Fruit fly (Drosophila melanogaster) whole organism, prepupa: ENCODE data around the gene CG42553.

Experiments
- CG10631 ChIP-seq: fragments of 200-800 bp; sonication (Bioruptor generic); optimal IDR thresholded peaks from 2 replicates; lab custom pipeline; 2016; ENCODE audit warnings: missing biosample characterization, missing genetic modification characterization
- CG10669 ChIP-seq: fragments of 200-800 bp; sonication (Bioruptor generic); optimal IDR thresholded peaks from 3 replicates; lab custom pipeline; 2018; ENCODE audit warnings: missing biosample characterization, mild to moderate bottlenecking, missing genetic modification characterization, moderate library complexity
- CG11294 ChIP-seq: fragments of 200-800 bp; sonication (Bioruptor generic); IDR thresholded peaks from 2 replicates; pipeline ENCODE4 v1.3.6; 2022; ENCODE audit warnings: missing biosample characterization, missing genetic modification characterization
- CG11762 ChIP-seq: fragments of 200-800 bp; sonication (Bioruptor generic); optimal IDR thresholded peaks from 3 replicates; lab custom pipeline; 2016; ENCODE audit warnings: missing biosample characterization, missing genetic modification characterization; ENCODE audit not compliant: insufficient read depth
- CG11902 ChIP-seq: fragments of 200-800 bp; sonication (Bioruptor generic); optimal IDR thresholded peaks from 3 replicates; lab custom pipeline; 2016; ENCODE audit warnings: missing biosample characterization, missing genetic modification characterization
- CG1621 ChIP-seq: fragments of 200-800 bp; sonication (Bioruptor generic); optimal IDR thresholded peaks from 3 replicates; lab custom pipeline; 2018; ENCODE audit warnings: missing biosample characterization, mild to moderate bottlenecking, missing genetic modification characterization
- CG16779 ChIP-seq: fragments of 200-800 bp; sonication (Bioruptor generic); optimal IDR thresholded peaks from 3 replicates; lab custom pipeline; 2017; ENCODE audit warnings: missing biosample characterization, mild to moderate bottlenecking, missing genetic modification characterization
- CG32006 ChIP-seq: fragments of 200-800 bp; sonication (Bioruptor generic); optimal IDR thresholded peaks from 3 replicates; lab custom pipeline; 2017; ENCODE audit warnings: missing biosample characterization, mild to moderate bottlenecking, missing genetic modification characterization
- CG34406 ChIP-seq: fragments of 200-800 bp; sonication (Bioruptor generic); optimal IDR thresholded peaks from 3 replicates; lab custom pipeline; 2016; ENCODE audit warnings: missing biosample characterization, missing genetic modification characterization
- CG4318 ChIP-seq: fragments of 200-800 bp; sonication (Bioruptor generic); optimal IDR thresholded peaks from 3 replicates; lab custom pipeline; 2017; ENCODE audit warnings: missing biosample characterization, mild to moderate bottlenecking, missing genetic modification characterization
- CG6163 ChIP-seq: fragments of 200-800 bp; sonication (Bioruptor generic); IDR thresholded peaks from 3 replicates; pipeline ENCODE4 v1.3.6; 2022; ENCODE audit warnings: missing biosample characterization, missing genetic modification characterization
- CG6792 ChIP-seq: fragments of 200-800 bp; sonication (Bioruptor generic); optimal IDR thresholded peaks from 3 replicates; lab custom pipeline; 2016; ENCODE audit warnings: missing biosample characterization, missing genetic modification characterization
- CG6808 ChIP-seq: fragments of 200-800 bp; sonication (Bioruptor generic); optimal IDR thresholded peaks from 3 replicates; lab custom pipeline; 2017; ENCODE audit warnings: missing biosample characterization, missing genetic modification characterization, mild to moderate bottlenecking, moderate library complexity, missing genetic modification reagents
- CG6854 ChIP-seq: fragments of 200-800 bp; sonication (Bioruptor generic); optimal IDR thresholded peaks from 2 replicates; lab custom pipeline; 2017; ENCODE audit warnings: missing biosample characterization, mild to moderate bottlenecking, missing genetic modification characterization
- CG7368 ChIP-seq: fragments of 200-800 bp; sonication (Bioruptor generic); optimal IDR thresholded peaks from 3 replicates; lab custom pipeline; 2016; ENCODE audit warnings: missing biosample characterization, missing genetic modification characterization
- CG8119 ChIP-seq: fragments of 200-800 bp; sonication (Bioruptor generic); IDR thresholded peaks from 3 replicates; pipeline ENCODE4 v1.3.6; 2022; ENCODE audit warnings: missing biosample characterization, missing genetic modification characterization
- CG8319 ChIP-seq: fragments of 200-800 bp; sonication (Bioruptor generic); optimal IDR thresholded peaks from 3 replicates; lab custom pipeline; 2016; ENCODE audit warnings: missing biosample characterization, missing genetic modification characterization
- CG8632 ChIP-seq: fragments of 200-800 bp; sonication (Bioruptor generic); optimal IDR thresholded peaks from 3 replicates; lab custom pipeline; 2016; ENCODE audit warnings: missing biosample characterization, missing genetic modification characterization
- CG9139 ChIP-seq: fragments of 200-800 bp; sonication (Bioruptor generic); optimal IDR thresholded peaks from 3 replicates; lab custom pipeline; 2017; ENCODE audit warnings: missing biosample characterization, mild to moderate bottlenecking, missing genetic modification characterization
- Eip75B ChIP-seq: fragments of 200-800 bp; sonication (Bioruptor generic); optimal IDR thresholded peaks from 3 replicates; lab custom pipeline; 2016; ENCODE audit warnings: missing biosample characterization, missing genetic modification characterization
- Eip78C ChIP-seq: fragments of 200-800 bp; sonication (Bioruptor generic); peaks from one replicate; lab custom pipeline; 2016; ENCODE audit warnings: missing biosample characterization, missing genetic modification characterization
- Ets21C ChIP-seq: fragments of 200-800 bp; sonication (Bioruptor generic); optimal IDR thresholded peaks from 3 replicates; lab custom pipeline; 2016; ENCODE audit warnings: missing biosample characterization, missing genetic modification characterization
- Hr38 ChIP-seq: sonication (Bioruptor generic); optimal IDR thresholded peaks from 2 replicates; lab custom pipeline; 2016; ENCODE audit warnings: missing biosample characterization, missing genetic modification characterization
- Hr39 ChIP-seq: fragments of 200-800 bp; sonication (Bioruptor generic); optimal IDR thresholded peaks from 2 replicates; lab custom pipeline; 2016; ENCODE audit warnings: missing biosample characterization, missing genetic modification characterization
- OdsH ChIP-seq: fragments of 200-800 bp; sonication (Bioruptor generic); optimal IDR thresholded peaks from 3 replicates; lab custom pipeline; 2016; ENCODE audit warnings: missing biosample characterization, missing genetic modification characterization
- Smox ChIP-seq: fragments of 200-800 bp; sonication (Bioruptor generic); optimal IDR thresholded peaks from 3 replicates; lab custom pipeline; 2016; ENCODE audit warnings: missing biosample characterization, missing genetic modification characterization
- Sox102F ChIP-seq: fragments of 200-800 bp; sonication (Bioruptor generic); optimal IDR thresholded peaks from 2 replicates; lab custom pipeline; 2016; ENCODE audit warnings: missing biosample characterization, mild to moderate bottlenecking, missing genetic modification characterization
- Sox14 ChIP-seq: fragments of 200-800 bp; sonication (Bioruptor generic); optimal IDR thresholded peaks from 3 replicates; lab custom pipeline; 2016; ENCODE audit warnings: missing biosample characterization, missing genetic modification characterization
- achi ChIP-seq: fragments of 200-800 bp; sonication (Bioruptor generic); optimal IDR thresholded peaks from 3 replicates; lab custom pipeline; 2016; ENCODE audit warnings: missing biosample characterization, missing genetic modification characterization
- acj6 ChIP-seq: fragments of 200-800 bp; sonication (Bioruptor generic); optimal IDR thresholded peaks from 3 replicates; lab custom pipeline; 2016; ENCODE audit warnings: missing biosample characterization, missing genetic modification characterization
- dsx ChIP-seq: fragments of 200-800 bp; optimal IDR thresholded peaks from 3 replicates; lab custom pipeline; 2019; ENCODE audit warnings: missing biosample characterization, mild to moderate bottlenecking, missing genetic modification characterization, moderate library complexity; ENCODE audit not compliant: poor library complexity, severe bottlenecking
- eg ChIP-seq: fragments of 200-800 bp; sonication (Bioruptor generic); IDR thresholded peaks from 3 replicates; pipeline ENCODE4 v1.3.6; 2022; ENCODE audit warnings: missing biosample characterization, missing genetic modification characterization
- esn ChIP-seq: fragments of 200-800 bp; sonication (Bioruptor generic); optimal IDR thresholded peaks from 2 replicates; lab custom pipeline; 2016; ENCODE audit warnings: missing biosample characterization, mild to moderate bottlenecking, missing genetic modification characterization, moderate library complexity
- fd59A ChIP-seq: fragments of 200-800 bp; sonication (Bioruptor generic); optimal IDR thresholded peaks from 2 replicates; lab custom pipeline; 2017; ENCODE audit warnings: missing biosample characterization, mild to moderate bottlenecking, missing genetic modification characterization, missing genetic modification reagents
- fd85E ChIP-seq: fragments of 200-800 bp; sonication (Bioruptor generic); optimal IDR thresholded peaks from 3 replicates; lab custom pipeline; 2016; ENCODE audit warnings: missing biosample characterization, missing genetic modification characterization
- fkh ChIP-seq: fragments of 200-800 bp; sonication (Bioruptor generic); optimal IDR thresholded peaks from 3 replicates; lab custom pipeline; 2017; ENCODE audit warnings: missing biosample characterization, mild to moderate bottlenecking, missing genetic modification characterization, moderate library complexity
- net ChIP-seq: fragments of 200-800 bp; sonication (Bioruptor generic); optimal IDR thresholded peaks from 3 replicates; lab custom pipeline; 2016; ENCODE audit warnings: missing biosample characterization, missing genetic modification characterization
- pdm3 ChIP-seq: fragments of 200-800 bp; sonication (Bioruptor generic); optimal IDR thresholded peaks from 3 replicates; lab custom pipeline; 2016; ENCODE audit warnings: missing biosample characterization, missing genetic modification characterization
- salr ChIP-seq, 2 experiments: fragments of 200-800 bp; sonication (Bioruptor generic); optimal IDR thresholded peaks; 3 replicates each; lab custom pipeline; 2016 to 2018; ENCODE audit warnings: missing biosample characterization in 2 of 2, missing genetic modification characterization in 2 of 2, mild to moderate bottlenecking in 1 of 2
- spab ChIP-seq: fragments of 200-800 bp; sonication (Bioruptor generic); optimal IDR thresholded peaks from 2 replicates; lab custom pipeline; 2017; ENCODE audit warnings: missing biosample characterization, mild to moderate bottlenecking, missing genetic modification characterization, missing genetic modification reagents
- ss ChIP-seq, 2 experiments: fragments of 200-800 bp; sonication (Bioruptor generic); optimal IDR thresholded peaks; 2 replicates in 1 of 2; 3 replicates in 1 of 2; lab custom pipeline; 2017 to 2018; ENCODE audit warnings: mild to moderate bottlenecking in 2 of 2, missing biosample characterization in 2 of 2, missing genetic modification characterization in 2 of 2, moderate library complexity in 1 of 2
- svp ChIP-seq: fragments of 200-800 bp; sonication (Bioruptor generic); peaks from one replicate; lab custom pipeline; 2016; ENCODE audit warnings: missing biosample characterization, missing genetic modification characterization
- topi ChIP-seq: fragments of 200-800 bp; sonication (Bioruptor generic); optimal IDR thresholded peaks from 3 replicates; lab custom pipeline; 2016; ENCODE audit warnings: missing biosample characterization, missing genetic modification characterization

Gene CG42553

dm6 chr3L:802700-803273 lies 31.1 kb upstream of the CG42553 start (continued):
- TF ChIP-seq Sox102F (peak; percentile 99), acj6 (GFP tag; lab: Kevin White, UChicago) (peak; percentile 98), net (GFP tag; lab: Kevin White, UChicago) (peak; percentile 95), CG1621 (tag; lab: Kevin White, UChicago) (peak; percentile 97), Eip78C (GFP tag; lab: Kevin White, UChicago) (peak; percentile 98), Hr38 (GFP tag; lab: Kevin White, UChicago) (peak; percentile 85), Smox (GFP tag; lab: Kevin White, UChicago) (peak; percentile 98), CG11902 (peak; percentile 97), CG6792 (peak; percentile 98), CG11294 (GFP tag; lab: Robert Waterston, UW) (peak; percentile 91), eg (GFP tag; lab: Robert Waterston, UW) (peak; percentile 97), svp (peak; percentile 99), CG8119 (GFP tag; lab: Robert Waterston, UW) (peak; percentile 95), CG7368 (peak; percentile 97), CG11762 (GFP tag; lab: Kevin White, UChicago) (peak; percentile 93), CG16779 (peak; percentile 88), salr (GFP tag; optimal IDR thresholded peaks at IDR 0.05; lab: Kevin White, UChicago) (peak; percentile 75 to 96), spab (peak; percentile 91), Eip75B (GFP tag; lab: Kevin White, UChicago) (peak; percentile 96), fkh (GFP tag; lab: Kevin White, UChicago) (peak; percentile 34), CG4318 (GFP tag; lab: Kevin White, UChicago) (peak; percentile 86), topi (GFP tag; lab: Kevin White, UChicago) (peak; percentile 98), ss (GFP tag; optimal IDR thresholded peaks at IDR 0.05; lab: Kevin White, UChicago) (peak; percentile 91 to 92), CG10669 (GFP tag; lab: Kevin White, UChicago) (peak; percentile 94)

DNA sequence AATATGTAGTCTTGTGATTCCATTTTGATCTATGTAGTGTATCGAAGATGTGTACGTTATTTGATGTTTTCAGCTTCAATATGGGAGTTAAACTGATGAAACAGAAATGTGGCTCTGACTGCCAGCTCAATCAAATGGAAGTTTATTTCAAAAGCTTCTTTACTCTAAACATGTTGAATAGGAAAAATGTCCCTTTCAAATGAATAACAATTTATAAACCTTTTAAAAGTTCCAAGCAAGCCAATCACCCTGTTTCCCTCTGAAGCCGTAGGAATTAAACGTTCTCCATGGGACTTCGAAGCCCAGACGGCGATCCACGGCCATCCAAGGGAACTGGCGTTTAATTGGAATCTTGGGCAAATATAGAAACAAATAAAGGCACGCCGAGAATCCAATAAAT lies 29.9 kb upstream of the CG42553 start, which contains the start of gene CG13898:
TSS of gene CG13898 (minus strand) at position 101 of the 400 bp plus-strand sequence.
- no peak for TF ChIP-seq Eip75B (GFP tag; lab: Kevin White, UChicago)
- no peak for TF ChIP-seq achi (GFP tag; lab: Kevin White, UChicago)
- TF ChIP-seq CG11762 (GFP tag; lab: Kevin White, UChicago), result no peak
- TF ChIP-seq spab, result no peak
- peak; percentile 64 for TF ChIP-seq Eip78C (GFP tag; lab: Kevin White, UChicago)
- no peak for TF ChIP-seq CG10631

DNA sequence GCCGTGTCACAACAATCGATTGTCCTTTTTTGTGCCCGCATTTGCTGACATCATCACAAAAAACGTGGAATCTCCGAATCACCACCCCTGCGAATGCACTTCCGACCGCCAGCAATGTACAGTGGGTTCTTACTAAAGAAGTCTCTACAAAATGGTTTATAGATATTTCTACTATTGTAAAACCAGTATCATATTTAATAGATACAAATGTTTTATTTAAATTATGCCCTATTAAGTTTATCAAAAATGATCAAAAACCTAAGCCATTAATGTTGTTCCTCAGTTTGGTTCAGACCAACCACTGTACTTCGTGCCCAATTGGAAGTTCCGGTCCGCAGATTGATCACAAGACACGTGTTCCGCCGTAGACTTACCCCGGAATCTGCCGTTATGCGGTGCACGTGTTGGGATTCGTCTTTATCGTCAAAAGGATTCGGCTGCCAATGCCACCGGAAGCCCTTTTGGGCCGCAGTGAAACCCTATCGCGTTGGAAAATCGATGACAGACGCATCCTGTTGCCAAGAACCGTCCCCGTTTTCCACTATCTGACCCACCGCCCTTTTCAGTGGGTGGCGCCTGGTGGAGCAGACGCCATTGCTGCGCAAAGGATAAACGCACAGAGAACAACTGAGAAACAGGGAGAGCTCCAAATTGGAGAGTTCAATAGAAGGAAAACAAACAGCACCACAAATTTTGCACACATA lies 29.2 kb upstream of the CG42553 start:
- TF ChIP-seq pdm3 (GFP tag; lab: Kevin White, UChicago) (peak; percentile 61), fd85E (GFP tag; lab: Kevin White, UChicago) (no peak), CG11294 (GFP tag; lab: Robert Waterston, UW) (no peak), Sox14 (peak; percentile 42), CG10631 (peak; percentile 29), CG6854 (no peak), CG9139 (GFP tag; lab: Kevin White, UChicago) (no peak), CG34406 (GFP tag; lab: Kevin White, UChicago) (peak; percentile 15), Ets21C (GFP tag; lab: Kevin White, UChicago) (no peak), dsx (no peak), CG8119 (GFP tag; lab: Robert Waterston, UW) (0 out of 3 replicates have a peak, but pooled peaks have one; percentile 31), Hr38 (GFP tag; lab: Kevin White, UChicago) (no peak), CG8319 (GFP tag; lab: Kevin White, UChicago) (no peak), Sox102F (peak; percentile 65), esn (GFP tag; lab: Kevin White, UChicago) (peak; percentile 59), CG7368 (peak; percentile 18), CG6163 (peak; percentile 62; the same call in 2 of the 3 replicates), CG8632 (GFP tag; lab: Kevin White, UChicago) (peak; percentile 18), CG32006 (GFP tag; lab: Kevin White, UChicago) (peak; percentile 33), ss (GFP tag; optimal IDR thresholded peaks at IDR 0.05; lab: Kevin White, UChicago) (peak in 1 of 2 experiments; percentile 2), topi (GFP tag; lab: Kevin White, UChicago) (peak; percentile 45), Eip75B (GFP tag; lab: Kevin White, UChicago) (peak; percentile 37), acj6 (GFP tag; lab: Kevin White, UChicago) (peak; percentile 52), spab (peak; percentile 23), Eip78C (GFP tag; lab: Kevin White, UChicago) (peak; percentile 80), fd59A (GFP tag; lab: Kevin White, UChicago) (no peak), Hr39 (GFP tag; lab: Kevin White, UChicago) (peak; percentile 41), CG6808 (peak; percentile 5), OdsH (GFP tag; lab: Kevin White, UChicago) (peak; percentile 37)
